Worm (Caenorhabditis elegans) whole organism, L2 larva: ENCODE measurements around the gene fbxc-51.
A peak's percentile ranks its signal among the peaks of the same experiment; 100 is the strongest.

ENCODE experiments used
- R02D3.7 ChIP-seq: fragments of 150-350 bp; optimal IDR thresholded peaks from 2 replicates; lab custom pipeline; 2014; ENCODE audit warnings: missing biosample characterization, missing genetic modification characterization
- alr-1 ChIP-seq: fragments of 150-350 bp; optimal IDR thresholded peaks from 2 replicates; lab custom pipeline; 2014; ENCODE audit warnings: missing biosample characterization, missing genetic modification characterization
- dmd-4 ChIP-seq: sonication (generic microtip); optimal IDR thresholded peaks from 2 replicates; lab custom pipeline; 2017; ENCODE audit warnings: missing biosample characterization, missing genetic modification characterization
- elt-3 ChIP-seq: sonication (generic microtip); optimal IDR thresholded peaks from 2 replicates; lab custom pipeline; 2017; ENCODE audit warnings: missing biosample characterization, missing genetic modification characterization
- fos-1 ChIP-seq: fragments of 150-350 bp; optimal IDR thresholded peaks from 2 replicates; lab custom pipeline; 2014; ENCODE audit warnings: missing biosample characterization, missing genetic modification characterization
- nhr-23 ChIP-seq: fragments of 150-350 bp; optimal IDR thresholded peaks from 2 replicates; lab custom pipeline; 2014; ENCODE audit warnings: missing biosample characterization, missing genetic modification reagents, missing genetic modification characterization
- nhr-237 ChIP-seq: fragments of 150-350 bp; optimal IDR thresholded peaks from 2 replicates; lab custom pipeline; 2014; ENCODE audit warnings: missing biosample characterization, missing genetic modification characterization
- peb-1 ChIP-seq: fragments of 150-350 bp; optimal IDR thresholded peaks from 2 replicates; lab custom pipeline; 2014; ENCODE audit warnings: missing biosample characterization, missing genetic modification characterization
- snpc-4 ChIP-seq: fragments of 150-350 bp; optimal IDR thresholded peaks from 2 replicates; lab custom pipeline; 2014; ENCODE audit warnings: missing biosample characterization, missing genetic modification characterization
- zag-1 ChIP-seq: fragments of 150-350 bp; optimal IDR thresholded peaks from 2 replicates; lab custom pipeline; 2014; ENCODE audit warnings: missing biosample characterization, missing genetic modification characterization

ce11 chrII:880666-881226 is 12.1 kb downstream of the fbxc-51 start:
- TF ChIP-seq nhr-23 (tag; lab: Kevin White, UChicago) = no peak
- no peak for TF ChIP-seq alr-1
- TF ChIP-seq dmd-4 (tag; lab: Kevin White, UChicago) = no peak
- TF ChIP-seq nhr-237 = no peak
- TF ChIP-seq zag-1 = no peak
- no peak for TF ChIP-seq elt-3
- no peak for TF ChIP-seq snpc-4 (tag; lab: Kevin White, UChicago)
- TF ChIP-seq R02D3.7 = no peak
- TF ChIP-seq fos-1 = peak; percentile 29
- no peak for TF ChIP-seq peb-1 (tag; lab: Kevin White, UChicago)
